Fruit fly (Drosophila melanogaster): Measurements from ENCODE around the gene Tsp66E.

DNA sequence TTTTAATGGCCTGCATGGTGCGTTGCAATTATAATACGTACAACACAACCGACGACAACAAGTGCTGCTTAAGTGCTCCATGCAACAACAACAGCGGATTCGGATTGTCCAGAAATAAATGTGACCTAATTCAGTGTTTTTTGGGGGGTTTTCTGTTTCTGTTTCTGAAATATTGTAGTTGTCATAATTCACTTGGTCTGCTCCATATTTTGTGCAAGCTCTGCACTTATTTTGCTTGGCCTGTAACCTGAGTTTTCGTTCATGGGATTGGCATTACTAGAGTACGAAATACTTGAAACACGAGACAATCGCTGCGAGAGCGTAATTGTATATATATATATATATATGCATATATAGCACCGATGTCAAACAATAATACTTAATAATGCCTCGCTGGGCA lies 43.0 kb upstream of the Tsp66E start:
- TF ChIP-seq CG9139 (GFP tag; optimal IDR thresholded peaks at IDR 0.05) (no peak), CG32006 (GFP tag; optimal IDR thresholded peaks at IDR 0.05) (no peak), eg (GFP tag; IDR thresholded peaks at IDR 0.05) (no peak), CG31627 (GFP tag; optimal IDR thresholded peaks at IDR 0.05) (no peak), Ets96B (tag; optimal IDR thresholded peaks at IDR 0.05) (no peak), fkh (GFP tag; optimal IDR thresholded peaks at IDR 0.05) (no peak), fd59A (GFP tag; optimal IDR thresholded peaks at IDR 0.05) (no peak), CG3919 (GFP tag; optimal IDR thresholded peaks at IDR 0.05) (no peak), CG6854 (GFP tag; optimal IDR thresholded peaks at IDR 0.05) (no peak), achi (GFP tag; optimal IDR thresholded peaks at IDR 0.05) (no peak), CG4318 (GFP tag; optimal IDR thresholded peaks at IDR 0.05) (no peak)
